Worm (Caenorhabditis elegans) whole organism, young adult: ENCODE measurements around the gene imb-2.

Experiments
- B0019.2 ChIP-seq: fragments of 200-800 bp; sonication (Bioruptor generic); conservative IDR thresholded peaks from 2 replicates; pipeline ENCODE4 v1.3.6; 2022; ENCODE audit warnings: missing genetic modification reagents, missing genetic modification characterization, missing compliant biosample characterization
- B0261.1 ChIP-seq: sonication (generic microtip); optimal IDR thresholded peaks from 2 replicates; lab custom pipeline; 2016; ENCODE audit warnings: mild to moderate bottlenecking, missing genetic modification characterization, moderate library complexity, missing compliant biosample characterization
- B0336.3 ChIP-seq: fragments of 200-800 bp; sonication (Bioruptor generic); IDR thresholded peaks from 2 replicates; pipeline ENCODE4 v1.3.6; 2022; ENCODE audit warnings: missing genetic modification characterization, missing compliant biosample characterization
- C17E4.6 ChIP-seq: fragments of 200-800 bp; sonication (Bioruptor generic); IDR thresholded peaks from 2 replicates; pipeline ENCODE4 v1.3.6; 2022; ENCODE audit warnings: missing genetic modification reagents, missing genetic modification characterization, missing compliant biosample characterization
- F10E7.11 ChIP-seq: sonication (generic microtip); optimal IDR thresholded peaks from 2 replicates; lab custom pipeline; 2017; ENCODE audit warnings: mild to moderate bottlenecking, missing genetic modification characterization, moderate library complexity, missing compliant biosample characterization
- F39B2.1 ChIP-seq: fragments of 200-800 bp; sonication (Bioruptor generic); IDR thresholded peaks from 2 replicates; pipeline ENCODE4 v1.3.6; 2022; ENCODE audit warnings: missing genetic modification reagents, missing genetic modification characterization, missing compliant biosample characterization
- K11D2.4 ChIP-seq: fragments of 200-800 bp; sonication (Bioruptor generic); IDR thresholded peaks from 2 replicates; pipeline ENCODE4 v1.3.6; 2022; ENCODE audit warnings: missing genetic modification reagents, missing genetic modification characterization, missing compliant biosample characterization
- T07F8.4 ChIP-seq: sonication (generic microtip); optimal IDR thresholded peaks from 2 replicates; lab custom pipeline; 2016; ENCODE audit warnings: mild to moderate bottlenecking, missing genetic modification characterization, moderate library complexity, missing compliant biosample characterization
- Y56A3A.18 ChIP-seq: fragments of 200-800 bp; sonication (Bioruptor generic); IDR thresholded peaks from 2 replicates; pipeline ENCODE4 v1.3.6; 2022; ENCODE audit warnings: missing genetic modification reagents, missing genetic modification characterization, missing compliant biosample characterization
- Y95B8A.8 ChIP-seq: fragments of 200-800 bp; sonication (Bioruptor generic); IDR thresholded peaks from 2 replicates; pipeline ENCODE4 v1.3.6; 2022; ENCODE audit warnings: missing genetic modification reagents, missing genetic modification characterization, missing compliant biosample characterization
- ama-1 ChIP-seq, 3 experiments: fragments of 150-350 bp in 1 of 3; sonication (generic microtip) in 2 of 3; optimal IDR thresholded peaks; 2 replicates each; lab custom pipeline; 2014 to 2018; ENCODE audit warnings: missing biosample characterization in 2 of 3, missing genetic modification characterization in 2 of 3, missing genetic modification reagents in 2 of 3
- aptf-2 ChIP-seq: fragments of 200-800 bp; sonication (Bioruptor generic); conservative IDR thresholded peaks from 2 replicates; pipeline ENCODE4 v1.3.6; 2022; ENCODE audit warnings: missing genetic modification reagents, missing genetic modification characterization, missing compliant biosample characterization
- aptf-3 ChIP-seq: fragments of 200-800 bp; sonication (Bioruptor generic); IDR thresholded peaks from 2 replicates; pipeline ENCODE4 v1.3.6; 2022; ENCODE audit warnings: missing genetic modification characterization, missing compliant biosample characterization
- attf-3 ChIP-seq: fragments of 200-800 bp; sonication (Bioruptor generic); conservative IDR thresholded peaks from 2 replicates; pipeline ENCODE4 v1.3.6; 2022; ENCODE audit warnings: missing genetic modification reagents, missing genetic modification characterization, missing compliant biosample characterization
- cebp-1 ChIP-seq, 2 experiments: fragments of 200-800 bp in 1 of 2; sonication (Bioruptor generic) in 1 of 2; sonication (generic microtip) in 1 of 2; IDR thresholded peaks in 1 of 2; optimal IDR thresholded peaks in 1 of 2; 2 replicates each; pipeline versions ENCODE4 v1.3.6 to Lab custom; 2017 to 2022; ENCODE audit warnings: missing compliant biosample characterization in 2 of 2, missing genetic modification characterization in 2 of 2, mild to moderate bottlenecking in 1 of 2, missing genetic modification reagents in 1 of 2, moderate library complexity in 1 of 2
- ceh-100 ChIP-seq: fragments of 200-800 bp; sonication (Bioruptor generic); IDR thresholded peaks from 2 replicates; pipeline ENCODE4 v1.3.6; 2022; ENCODE audit warnings: missing genetic modification reagents, missing genetic modification characterization, missing compliant biosample characterization
- ceh-58 ChIP-seq: fragments of 200-800 bp; sonication (Bioruptor generic); IDR thresholded peaks from 2 replicates; pipeline ENCODE4 v1.3.6; 2022; ENCODE audit warnings: missing genetic modification characterization, missing compliant biosample characterization
- ceh-91 ChIP-seq: fragments of 200-800 bp; sonication (Bioruptor generic); IDR thresholded peaks from 2 replicates; pipeline ENCODE4 v1.3.6; 2022; ENCODE audit warnings: missing genetic modification reagents, missing genetic modification characterization, missing compliant biosample characterization
- chd-7 ChIP-seq: sonication (generic microtip); optimal IDR thresholded peaks from 2 replicates; lab custom pipeline; 2016; ENCODE audit warnings: mild to moderate bottlenecking, missing genetic modification characterization, moderate library complexity, missing compliant biosample characterization
- die-1 ChIP-seq: sonication (generic microtip); optimal IDR thresholded peaks from 2 replicates; lab custom pipeline; 2016; ENCODE audit warnings: missing genotype, mild to moderate bottlenecking, missing genetic modification characterization, missing compliant biosample characterization
- dpff-1 ChIP-seq: sonication (generic microtip); optimal IDR thresholded peaks from 2 replicates; lab custom pipeline; 2017; ENCODE audit warnings: mild to moderate bottlenecking, missing genetic modification characterization, missing compliant biosample characterization
- dpl-1 ChIP-seq: fragments of 150-350 bp; optimal IDR thresholded peaks from 2 replicates; lab custom pipeline; 2014; ENCODE audit warnings: missing biosample characterization, missing genetic modification reagents, missing genetic modification characterization
- egl-44 ChIP-seq: fragments of 200-800 bp; sonication (Bioruptor generic); IDR thresholded peaks from 2 replicates; pipeline ENCODE4 v1.3.6; 2022; ENCODE audit warnings: missing genetic modification reagents, missing genetic modification characterization, missing compliant biosample characterization
- ets-4 ChIP-seq: fragments of 200-800 bp; sonication (Bioruptor generic); optimal IDR thresholded peaks from 2 replicates; lab custom pipeline; 2018; ENCODE audit warnings: mild to moderate bottlenecking, missing genetic modification characterization, missing compliant biosample characterization
- gei-17 ChIP-seq: fragments of 200-800 bp; sonication (Bioruptor generic); optimal IDR thresholded peaks from 2 replicates; lab custom pipeline; 2018; ENCODE audit warnings: mild to moderate bottlenecking, missing genetic modification characterization, missing compliant biosample characterization
- him-1 ChIP-seq: sonication (generic microtip); optimal IDR thresholded peaks from 2 replicates; lab custom pipeline; 2016; ENCODE audit warnings: missing genotype, missing genetic modification reagents, missing genetic modification characterization, missing compliant biosample characterization
- hlh-12 ChIP-seq: sonication (generic microtip); optimal IDR thresholded peaks from 2 replicates; lab custom pipeline; 2016; ENCODE audit warnings: missing genetic modification characterization, missing compliant biosample characterization
- hlh-26 ChIP-seq: fragments of 200-800 bp; sonication (Bioruptor generic); conservative IDR thresholded peaks from 2 replicates; pipeline ENCODE4 v1.3.6; 2022; ENCODE audit warnings: missing genetic modification reagents, missing genetic modification characterization, missing compliant biosample characterization
- hmg-1.2 ChIP-seq: fragments of 200-800 bp; sonication (Bioruptor generic); IDR thresholded peaks from 2 replicates; pipeline ENCODE4 v1.3.6; 2022; ENCODE audit warnings: missing genetic modification reagents, missing genetic modification characterization, missing compliant biosample characterization
- hmg-20 ChIP-seq: fragments of 200-800 bp; sonication (Bioruptor generic); IDR thresholded peaks from 2 replicates; pipeline ENCODE4 v1.3.6; 2022; ENCODE audit warnings: missing genetic modification reagents, missing genetic modification characterization, missing compliant biosample characterization
- let-607 ChIP-seq, 2 experiments: fragments of 200-800 bp in 1 of 2; sonication (Bioruptor generic) in 1 of 2; sonication (generic microtip) in 1 of 2; optimal IDR thresholded peaks; 2 replicates each; lab custom pipeline; 2016 to 2018; ENCODE audit warnings: mild to moderate bottlenecking in 2 of 2, missing compliant biosample characterization in 2 of 2, missing genetic modification characterization in 2 of 2, moderate library complexity in 2 of 2, missing genotype in 1 of 2
- lin-26 ChIP-seq: fragments of 200-800 bp; sonication (Bioruptor generic); IDR thresholded peaks from 2 replicates; pipeline ENCODE4 v1.3.6; 2022; ENCODE audit warnings: missing genetic modification reagents, missing genetic modification characterization, missing compliant biosample characterization
- lin-54 ChIP-seq: fragments of 200-800 bp; sonication (Bioruptor generic); optimal IDR thresholded peaks from 2 replicates; lab custom pipeline; 2018; ENCODE audit warnings: mild to moderate bottlenecking, missing genetic modification characterization, missing compliant biosample characterization
- lsl-1 ChIP-seq: fragments of 200-800 bp; sonication (Bioruptor generic); optimal IDR thresholded peaks from 2 replicates; lab custom pipeline; 2018; ENCODE audit warnings: mild to moderate bottlenecking, missing genetic modification characterization, moderate library complexity, missing compliant biosample characterization
- madf-10 ChIP-seq: sonication (generic microtip); optimal IDR thresholded peaks from 2 replicates; lab custom pipeline; 2016; ENCODE audit warnings: mild to moderate bottlenecking, missing genetic modification characterization, missing compliant biosample characterization
- madf-3 ChIP-seq: fragments of 200-800 bp; sonication (Bioruptor generic); IDR thresholded peaks from 2 replicates; pipeline ENCODE4 v1.3.6; 2022; ENCODE audit warnings: missing genetic modification reagents, missing genetic modification characterization, missing compliant biosample characterization
- mel-28 ChIP-seq: sonication (generic microtip); optimal IDR thresholded peaks from 2 replicates; lab custom pipeline; 2016; ENCODE audit warnings: borderline replicate concordance, mild to moderate bottlenecking, missing genetic modification characterization, missing compliant biosample characterization
- mxl-1 ChIP-seq: sonication (generic microtip); optimal IDR thresholded peaks from 2 replicates; lab custom pipeline; 2016; ENCODE audit warnings: missing genetic modification characterization, missing compliant biosample characterization
- nfya-2 ChIP-seq: fragments of 200-800 bp; sonication (Bioruptor generic); IDR thresholded peaks from 2 replicates; pipeline ENCODE4 v1.3.6; 2022; ENCODE audit warnings: missing genetic modification reagents, missing genetic modification characterization, missing compliant biosample characterization
- nhr-179 ChIP-seq: sonication (generic microtip); optimal IDR thresholded peaks from 2 replicates; lab custom pipeline; 2016; ENCODE audit warnings: mild to moderate bottlenecking, missing genetic modification characterization, missing compliant biosample characterization
- nhr-80 ChIP-seq: sonication (generic microtip); optimal IDR thresholded peaks from 2 replicates; lab custom pipeline; 2016; ENCODE audit warnings: missing genetic modification characterization, missing compliant biosample characterization
- rcor-1 ChIP-seq: fragments of 200-800 bp; sonication (Bioruptor generic); IDR thresholded peaks from 2 replicates; pipeline ENCODE4 v1.3.6; 2022; ENCODE audit warnings: missing genetic modification reagents, missing genetic modification characterization, missing compliant biosample characterization
- repo-1 ChIP-seq: sonication (generic microtip); optimal IDR thresholded peaks from 2 replicates; lab custom pipeline; 2017; ENCODE audit warnings: mild to moderate bottlenecking, missing genetic modification characterization, missing compliant biosample characterization
- tbp1 ChIP-seq: fragments of 200-800 bp; sonication (Bioruptor generic); optimal IDR thresholded peaks from 2 replicates; lab custom pipeline; 2018; ENCODE audit warnings: mild to moderate bottlenecking, missing genetic modification characterization, missing compliant biosample characterization
- unc-62 ChIP-seq: fragments of 150-350 bp; optimal IDR thresholded peaks from 2 replicates; lab custom pipeline; 2014; ENCODE audit warnings: missing biosample characterization, missing genetic modification reagents, missing genetic modification characterization
- ztf-18 ChIP-seq: sonication (generic microtip); optimal IDR thresholded peaks from 2 replicates; lab custom pipeline; 2016; ENCODE audit warnings: missing genotype, mild to moderate bottlenecking, missing genetic modification characterization, missing compliant biosample characterization
- ztf-25 ChIP-seq: fragments of 200-800 bp; sonication (Bioruptor generic); IDR thresholded peaks from 2 replicates; pipeline ENCODE4 v1.3.6; 2022; ENCODE audit warnings: missing genetic modification reagents, missing genetic modification characterization, missing compliant biosample characterization
- ztf-26 ChIP-seq: sonication (generic microtip); optimal IDR thresholded peaks from 2 replicates; lab custom pipeline; 2017; ENCODE audit warnings: missing genetic modification characterization, missing compliant biosample characterization
- ztf-3 ChIP-seq: fragments of 200-800 bp; sonication (Bioruptor generic); optimal IDR thresholded peaks from 2 replicates; lab custom pipeline; 2018; ENCODE audit warnings: mild to moderate bottlenecking, missing genetic modification characterization, missing compliant biosample characterization

imb-2 gene

DNA sequence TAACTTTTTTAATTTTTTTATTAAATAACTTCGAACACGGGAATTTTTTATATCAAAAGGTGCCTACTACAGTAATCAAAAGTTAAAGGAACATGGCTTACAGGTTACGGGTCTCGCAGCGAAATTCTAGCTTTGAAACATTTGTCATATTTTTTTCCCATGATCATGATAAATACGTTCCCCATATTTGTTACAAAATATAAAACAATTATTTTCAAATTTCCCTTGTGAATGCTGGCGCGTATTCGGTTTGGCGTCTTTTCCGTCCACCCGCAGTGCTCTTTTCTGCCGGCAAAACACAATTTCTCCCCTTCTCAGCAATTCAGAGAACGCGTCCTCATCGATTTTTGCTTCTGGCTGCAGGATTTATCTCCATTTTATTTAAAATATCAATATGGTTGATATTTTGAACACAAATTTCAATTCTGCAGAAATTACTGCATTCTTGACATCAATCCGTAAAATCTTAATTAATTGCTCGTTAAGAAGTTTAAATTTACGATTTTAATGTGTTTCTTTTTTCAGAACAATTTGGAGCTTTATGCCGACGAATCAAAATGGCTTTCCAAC is at the start of gene imb-2:
Gene imb-2 (plus strand): TSS at position 520 of the 570 bp plus-strand sequence.
- TF ChIP-seq F10E7.11 (tag; lab: Kevin White, UChicago) (no peak), ztf-25 (no peak), hmg-20 (no peak), B0261.1 (tag; lab: Kevin White, UChicago) (no peak), let-607 (tag; optimal IDR thresholded peaks at IDR 0.05; lab: Kevin White, UChicago) (peak in 1 of 2 experiments; percentile 15), madf-10 (tag; lab: Kevin White, UChicago) (no peak), nhr-179 (tag; lab: Kevin White, UChicago) (no peak), die-1 (tag; lab: Kevin White, UChicago) (no peak), madf-3 (no peak), gei-17 (GFP tag; lab: Kevin White, UChicago) (no peak), T07F8.4 (tag; lab: Kevin White, UChicago) (no peak), chd-7 (no peak), cebp-1 (GFP tag; IDR thresholded peaks at IDR 0.05; lab: Robert Waterston, UW) (no peak), cebp-1 (tag; optimal IDR thresholded peaks at IDR 0.05; lab: Kevin White, UChicago) (peak; percentile 38), tbp1 (GFP tag; lab: Kevin White, UChicago) (peak; percentile 9), him-1 (tag; lab: Kevin White, UChicago) (peak; percentile 3), hmg-1.2 (GFP tag; lab: Robert Waterston, UW) (peak; percentile 10; the same call in 1 of the 2 replicates), ama-1 (optimal IDR thresholded peaks at IDR 0.05; lab: Kevin White, UChicago) (no peak), ama-1 (GFP tag; optimal IDR thresholded peaks at IDR 0.05; lab: Kevin White, UChicago) (no peak), ztf-3 (GFP tag; lab: Kevin White, UChicago) (no peak), ceh-91 (GFP tag; lab: Robert Waterston, UW) (peak; percentile 52; the same call in 1 of the 2 replicates), ceh-58 (GFP tag; lab: Robert Waterston, UW) (no peak), aptf-3 (GFP tag; lab: Robert Waterston, UW) (no peak), B0019.2 (no peak), aptf-2 (GFP tag; lab: Robert Waterston, UW) (no peak), C17E4.6 (GFP tag; lab: Robert Waterston, UW) (no peak), Y56A3A.18 (GFP tag; lab: Robert Waterston, UW) (no peak), lin-26 (GFP tag; lab: Robert Waterston, UW) (no peak), rcor-1 (0 out of 2 replicates have a peak, but pooled peaks have one; percentile 17), ceh-100 (no peak), hlh-12 (no peak), nhr-80 (tag; lab: Kevin White, UChicago) (peak; percentile 44), K11D2.4 (GFP tag; lab: Robert Waterston, UW) (no peak), repo-1 (tag; lab: Kevin White, UChicago) (no peak), B0336.3 (GFP tag; lab: Robert Waterston, UW) (no peak), egl-44 (GFP tag; lab: Robert Waterston, UW) (no peak), ztf-18 (tag; lab: Kevin White, UChicago) (peak; percentile 89), nfya-2 (GFP tag; lab: Robert Waterston, UW) (no peak), dpff-1 (no peak), hlh-26 (GFP tag; lab: Robert Waterston, UW) (no peak), Y95B8A.8 (GFP tag; lab: Robert Waterston, UW) (no peak), attf-3 (no peak), mxl-1 (no peak), unc-62 (GFP tag; lab: Kevin White, UChicago) (no peak), dpl-1 (GFP tag; lab: Kevin White, UChicago) (peak; percentile 39), mel-28 (no peak), ztf-26 (tag; lab: Kevin White, UChicago) (no peak), ets-4 (GFP tag; lab: Kevin White, UChicago) (no peak), lin-54 (peak; percentile 68), lsl-1 (GFP tag; lab: Kevin White, UChicago) (peak; percentile 88), F39B2.1 (GFP tag; lab: Robert Waterston, UW) (no peak)
